Fruit fly (Drosophila melanogaster) Kc167 (cell line): ENCODE data around the gene CG4073.

Experiments
- Myc ChIP-seq: fragments of >200 bp; optimal IDR thresholded peaks from 2 replicates; lab custom pipeline; 2017; ENCODE audit warnings: missing external identifiers
- Sin3A ChIP-seq: fragments of >200 bp; optimal IDR thresholded peaks from 2 replicates; lab custom pipeline; 2018; ENCODE audit warnings: missing external identifiers
- h ChIP-seq: fragments of >200 bp; optimal IDR thresholded peaks from 3 replicates; lab custom pipeline; 2018; ENCODE audit warnings: missing external identifiers
- insv ChIP-seq: fragments of >200 bp; optimal IDR thresholded peaks from 3 replicates; lab custom pipeline; 2018; ENCODE audit warnings: missing external identifiers
- psq ChIP-seq: fragments of >200 bp; optimal IDR thresholded peaks from 2 replicates; lab custom pipeline; 2017; ENCODE audit warnings: missing external identifiers

DNA sequence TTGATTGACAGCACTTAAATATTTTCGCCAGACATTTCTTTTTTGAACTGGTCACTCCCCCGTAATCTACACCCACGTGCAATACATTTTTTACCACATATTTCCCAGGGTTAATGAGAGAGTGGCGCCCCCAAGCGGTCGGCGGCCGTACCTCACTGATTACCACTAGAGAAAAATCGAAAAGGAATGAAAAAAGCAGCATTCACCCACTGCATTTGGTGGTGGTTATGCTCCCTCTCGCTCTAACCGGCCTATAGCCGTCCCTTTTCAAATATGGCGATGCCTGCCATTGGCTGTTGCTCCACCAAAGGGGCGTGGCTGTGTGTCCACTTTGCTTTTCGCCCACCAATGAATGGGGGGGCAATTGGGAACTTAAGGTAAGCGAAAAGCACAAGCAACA, 49.7 kb upstream of the CG4073 start:
- TF ChIP-seq psq (lab: Kevin White, UChicago) = no peak
- TF ChIP-seq Sin3A (lab: Kevin White, UChicago) = no peak
- TF ChIP-seq insv (lab: Kevin White, UChicago) = no peak
- TF ChIP-seq Myc = no peak
- TF ChIP-seq h (lab: Kevin White, UChicago) = no peak
